Worm (Caenorhabditis elegans) whole organism, young adult: ENCODE measurements around the gene C33C12.1.

Experiments
- F52B5.7 ChIP-seq: sonication (generic microtip); optimal IDR thresholded peaks from 2 replicates; lab custom pipeline; 2016; ENCODE audit warnings: mild to moderate bottlenecking, missing genetic modification characterization, missing compliant biosample characterization
- F57A8.1 ChIP-seq: fragments of 200-800 bp; sonication (Bioruptor generic); optimal IDR thresholded peaks from 2 replicates; lab custom pipeline; 2018; ENCODE audit warnings: mild to moderate bottlenecking, missing genetic modification characterization, moderate library complexity, missing compliant biosample characterization
- aptf-3 ChIP-seq: fragments of 200-800 bp; sonication (Bioruptor generic); IDR thresholded peaks from 2 replicates; pipeline ENCODE4 v1.3.6; 2022; ENCODE audit warnings: missing genetic modification characterization, missing compliant biosample characterization
- attf-5 ChIP-seq: fragments of 200-800 bp; sonication (Bioruptor generic); optimal IDR thresholded peaks from 2 replicates; lab custom pipeline; 2018; ENCODE audit warnings: mild to moderate bottlenecking, missing genetic modification characterization, missing compliant biosample characterization
- bed-2 ChIP-seq: fragments of 200-800 bp; sonication (Bioruptor generic); IDR thresholded peaks from 2 replicates; pipeline ENCODE4 v1.3.6; 2022; ENCODE audit warnings: missing genetic modification reagents, missing genetic modification characterization, missing compliant biosample characterization
- cebp-1 ChIP-seq, 2 experiments: fragments of 200-800 bp in 1 of 2; sonication (Bioruptor generic) in 1 of 2; sonication (generic microtip) in 1 of 2; IDR thresholded peaks in 1 of 2; optimal IDR thresholded peaks in 1 of 2; 2 replicates each; pipeline versions ENCODE4 v1.3.6 to Lab custom; 2017 to 2022; ENCODE audit warnings: missing compliant biosample characterization in 2 of 2, missing genetic modification characterization in 2 of 2, mild to moderate bottlenecking in 1 of 2, missing genetic modification reagents in 1 of 2, moderate library complexity in 1 of 2
- ceh-27 ChIP-seq: fragments of 200-800 bp; sonication (Bioruptor generic); optimal IDR thresholded peaks from 2 replicates; lab custom pipeline; 2018; ENCODE audit warnings: mild to moderate bottlenecking, missing genetic modification characterization, moderate library complexity, missing compliant biosample characterization
- ceh-58 ChIP-seq: fragments of 200-800 bp; sonication (Bioruptor generic); IDR thresholded peaks from 2 replicates; pipeline ENCODE4 v1.3.6; 2022; ENCODE audit warnings: missing genetic modification characterization, missing compliant biosample characterization
- dpl-1 ChIP-seq: fragments of 150-350 bp; optimal IDR thresholded peaks from 2 replicates; lab custom pipeline; 2014; ENCODE audit warnings: missing biosample characterization, missing genetic modification reagents, missing genetic modification characterization
- egl-44 ChIP-seq: fragments of 200-800 bp; sonication (Bioruptor generic); IDR thresholded peaks from 2 replicates; pipeline ENCODE4 v1.3.6; 2022; ENCODE audit warnings: missing genetic modification reagents, missing genetic modification characterization, missing compliant biosample characterization
- egrh-3 ChIP-seq: fragments of 200-800 bp; sonication (Bioruptor generic); IDR thresholded peaks from 2 replicates; pipeline ENCODE4 v1.3.6; 2022; ENCODE audit warnings: missing genetic modification reagents, missing genetic modification characterization, missing compliant biosample characterization
- ekl-4 ChIP-seq: fragments of 200-800 bp; sonication (Bioruptor generic); IDR thresholded peaks from 2 replicates; pipeline ENCODE4 v1.3.6; 2022; ENCODE audit warnings: missing genetic modification reagents, missing genetic modification characterization, missing compliant biosample characterization
- ets-4 ChIP-seq: fragments of 200-800 bp; sonication (Bioruptor generic); optimal IDR thresholded peaks from 2 replicates; lab custom pipeline; 2018; ENCODE audit warnings: mild to moderate bottlenecking, missing genetic modification characterization, missing compliant biosample characterization
- gei-17 ChIP-seq: fragments of 200-800 bp; sonication (Bioruptor generic); optimal IDR thresholded peaks from 2 replicates; lab custom pipeline; 2018; ENCODE audit warnings: mild to moderate bottlenecking, missing genetic modification characterization, missing compliant biosample characterization
- hmg-1.2 ChIP-seq: fragments of 200-800 bp; sonication (Bioruptor generic); IDR thresholded peaks from 2 replicates; pipeline ENCODE4 v1.3.6; 2022; ENCODE audit warnings: missing genetic modification reagents, missing genetic modification characterization, missing compliant biosample characterization
- hrde-1 ChIP-seq: sonication (generic microtip); optimal IDR thresholded peaks from 2 replicates; lab custom pipeline; 2016; ENCODE audit warnings: missing genetic modification characterization, mild to moderate bottlenecking, missing compliant biosample characterization, moderate library complexity, missing genotype, missing genetic modification reagents, borderline replicate concordance
- hsf-1 ChIP-seq: fragments of 200-800 bp; sonication (Bioruptor generic); IDR thresholded peaks from 2 replicates; pipeline ENCODE4 v1.3.6; 2022; ENCODE audit warnings: missing genetic modification reagents, missing genetic modification characterization, missing compliant biosample characterization
- lin-40 ChIP-seq: sonication (generic microtip); optimal IDR thresholded peaks from 2 replicates; lab custom pipeline; 2016; ENCODE audit warnings: missing genetic modification characterization, mild to moderate bottlenecking, missing compliant biosample characterization, missing genotype, missing genetic modification reagents
- lin-54 ChIP-seq: fragments of 200-800 bp; sonication (Bioruptor generic); optimal IDR thresholded peaks from 2 replicates; lab custom pipeline; 2018; ENCODE audit warnings: mild to moderate bottlenecking, missing genetic modification characterization, missing compliant biosample characterization
- madf-10 ChIP-seq: sonication (generic microtip); optimal IDR thresholded peaks from 2 replicates; lab custom pipeline; 2016; ENCODE audit warnings: mild to moderate bottlenecking, missing genetic modification characterization, missing compliant biosample characterization
- madf-3 ChIP-seq: fragments of 200-800 bp; sonication (Bioruptor generic); IDR thresholded peaks from 2 replicates; pipeline ENCODE4 v1.3.6; 2022; ENCODE audit warnings: missing genetic modification reagents, missing genetic modification characterization, missing compliant biosample characterization
- mcd-1 ChIP-seq: fragments of 200-800 bp; sonication (Bioruptor generic); IDR thresholded peaks from 2 replicates; pipeline ENCODE4 v1.3.6; 2022; ENCODE audit warnings: missing genetic modification reagents, missing genetic modification characterization, missing compliant biosample characterization
- nfya-1 ChIP-seq: sonication (generic microtip); optimal IDR thresholded peaks from 2 replicates; lab custom pipeline; 2017; ENCODE audit warnings: antibody characterized with exemption, missing compliant biosample characterization, missing genetic modification characterization, borderline replicate concordance; ENCODE audit not compliant: insufficient read depth
- nhr-179 ChIP-seq: sonication (generic microtip); optimal IDR thresholded peaks from 2 replicates; lab custom pipeline; 2016; ENCODE audit warnings: mild to moderate bottlenecking, missing genetic modification characterization, missing compliant biosample characterization
- rpc-1 ChIP-seq, 2 experiments: fragments of 150-350 bp in 1 of 2; sonication (generic microtip) in 1 of 2; optimal IDR thresholded peaks; 2 replicates each; lab custom pipeline; 2014 to 2018; ENCODE audit warnings: missing biosample characterization in 1 of 2, missing genetic modification characterization in 1 of 2, missing genetic modification reagents in 1 of 2, missing genotype in 1 of 2
- snpc-4 ChIP-seq, 5 experiments: fragments of 150-350 bp in 1 of 5; sonication (generic microtip) in 4 of 5; optimal IDR thresholded peaks; 2 replicates each; lab custom pipeline; 2014 to 2018; ENCODE audit warnings: missing genetic modification characterization in 5 of 5, missing biosample characterization in 3 of 5, antibody characterized with exemption in 2 of 5, mild to moderate bottlenecking in 2 of 5, missing compliant biosample characterization in 2 of 5, missing genotype in 2 of 5, moderate library complexity in 2 of 5, missing genetic modification reagents in 1 of 5
- tbp1 ChIP-seq: fragments of 200-800 bp; sonication (Bioruptor generic); optimal IDR thresholded peaks from 2 replicates; lab custom pipeline; 2018; ENCODE audit warnings: mild to moderate bottlenecking, missing genetic modification characterization, missing compliant biosample characterization
- unc-62 ChIP-seq: fragments of 150-350 bp; optimal IDR thresholded peaks from 2 replicates; lab custom pipeline; 2014; ENCODE audit warnings: missing biosample characterization, missing genetic modification reagents, missing genetic modification characterization
- zfh-2 ChIP-seq: fragments of 200-800 bp; sonication (Bioruptor generic); conservative IDR thresholded peaks from 2 replicates; pipeline ENCODE4 v1.3.6; 2022; ENCODE audit warnings: missing genetic modification reagents, missing genetic modification characterization, missing compliant biosample characterization
- zim-3 ChIP-seq: sonication (generic microtip); optimal IDR thresholded peaks from 2 replicates; lab custom pipeline; 2017; ENCODE audit warnings: mild to moderate bottlenecking, missing genetic modification characterization, moderate library complexity, missing compliant biosample characterization
- ztf-18 ChIP-seq: sonication (generic microtip); optimal IDR thresholded peaks from 2 replicates; lab custom pipeline; 2016; ENCODE audit warnings: missing genotype, mild to moderate bottlenecking, missing genetic modification characterization, missing compliant biosample characterization
- ztf-26 ChIP-seq: sonication (generic microtip); optimal IDR thresholded peaks from 2 replicates; lab custom pipeline; 2017; ENCODE audit warnings: missing genetic modification characterization, missing compliant biosample characterization

C33C12.1 gene

DNA sequence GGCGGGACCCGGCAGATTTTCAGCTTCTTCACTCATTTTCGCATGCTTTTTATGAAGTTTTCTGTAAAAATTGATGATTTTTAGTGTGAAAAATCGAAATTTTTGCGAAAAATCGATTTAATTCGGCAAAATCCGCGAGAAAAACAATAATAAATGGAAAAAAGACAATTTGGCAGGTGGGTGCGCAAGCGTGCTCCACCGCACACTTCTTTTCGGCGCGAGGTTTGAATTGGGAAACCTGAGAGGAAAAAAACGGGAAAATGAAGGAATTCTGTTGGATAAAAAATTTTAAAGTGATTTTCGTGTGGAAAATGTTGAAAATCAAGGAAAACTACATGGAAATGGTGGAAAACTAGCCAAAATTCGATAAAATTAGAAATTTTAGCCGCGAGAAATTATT is 6.0 kb downstream of the C33C12.1 start, which contains the start of gene Y59C2A.2 (continued):
- TF ChIP-seq gei-17 (GFP tag; lab: Kevin White, UChicago): no peak
- TF ChIP-seq ztf-18: no peak
- peak; percentile 87 for TF ChIP-seq mcd-1 (GFP tag; lab: Robert Waterston, UW)
- no peak for TF ChIP-seq ceh-58 (GFP tag; lab: Robert Waterston, UW)
- no peak for TF ChIP-seq hsf-1 (GFP tag; lab: Robert Waterston, UW)
- TF ChIP-seq madf-3: no peak
- no peak for TF ChIP-seq F52B5.7
- TF ChIP-seq ceh-27 (GFP tag; lab: Kevin White, UChicago): no peak
- no peak for TF ChIP-seq unc-62 (GFP tag; lab: Kevin White, UChicago)
- TF ChIP-seq bed-2 (GFP tag; lab: Robert Waterston, UW): no peak
- TF ChIP-seq zfh-2 (GFP tag; lab: Robert Waterston, UW): no peak
- peak; percentile 87 for TF ChIP-seq lin-54

DNA sequence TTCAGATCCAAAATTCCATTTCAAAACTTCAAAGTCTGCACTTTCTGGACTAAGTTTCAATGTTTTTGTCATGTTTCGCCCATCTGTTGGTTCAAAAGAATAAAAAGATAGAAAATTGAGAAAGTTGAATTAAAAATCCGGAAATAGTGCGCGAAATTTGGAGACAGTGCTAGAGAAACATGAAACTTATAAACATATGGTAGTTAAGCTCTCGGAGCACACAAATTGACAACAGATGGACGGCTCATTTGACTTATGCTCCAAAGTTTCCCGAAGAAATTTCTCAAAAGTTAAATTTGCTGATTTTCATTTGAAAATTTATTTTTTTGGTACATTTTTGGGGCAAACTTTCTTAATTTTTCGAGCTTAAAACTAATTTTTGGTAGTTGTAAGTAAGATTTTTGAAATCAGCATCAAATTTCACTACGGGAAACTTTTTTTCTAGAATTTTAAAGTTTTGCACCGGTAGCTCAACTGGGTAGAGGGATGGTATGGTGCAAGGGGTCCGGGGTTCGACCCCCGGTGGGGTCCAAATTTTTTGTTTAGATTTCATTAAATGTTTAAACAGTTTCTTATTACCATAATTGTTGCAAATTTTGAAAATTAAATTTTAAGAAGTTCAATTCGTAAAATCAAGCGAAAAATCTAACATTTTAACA is 8.2 kb downstream of the C33C12.1 start:
- TF ChIP-seq hrde-1 (tag; lab: Kevin White, UChicago) (no peak), tbp1 (GFP tag; lab: Kevin White, UChicago) (peak; percentile 45), rpc-1 (optimal IDR thresholded peaks at IDR 0.05; lab: Kevin White, UChicago) (peak; percentile 21), rpc-1 (tag; optimal IDR thresholded peaks at IDR 0.05; lab: Kevin White, UChicago) (peak; percentile 56), nhr-179 (no peak), aptf-3 (GFP tag; lab: Robert Waterston, UW) (no peak)
- TF ChIP-seq, all 124 proteins: peak for 2

- no peak for TF ChIP-seq egl-44
- TF ChIP-seq rpc-1 (optimal IDR thresholded peaks at IDR 0.05; lab: Kevin White, UChicago): no peak
- TF ChIP-seq rpc-1 (tag; optimal IDR thresholded peaks at IDR 0.05; lab: Kevin White, UChicago): peak; percentile 23
These were observed 9.8 kb downstream of the C33C12.1 start, which contains the start of gene Y59C2A.1 for ce11 chrII:2207812-2208211. Gene Y59C2A.1 (plus strand): TSS chrII:2208112.

- no peak for TF ChIP-seq ekl-4 (GFP tag; lab: Robert Waterston, UW)
- peak; percentile 71 for TF ChIP-seq zfh-2 (GFP tag; lab: Robert Waterston, UW)
These were observed 17.5 kb downstream of the C33C12.1 start for ce11 chrII:2215512-2215911.

DNA sequence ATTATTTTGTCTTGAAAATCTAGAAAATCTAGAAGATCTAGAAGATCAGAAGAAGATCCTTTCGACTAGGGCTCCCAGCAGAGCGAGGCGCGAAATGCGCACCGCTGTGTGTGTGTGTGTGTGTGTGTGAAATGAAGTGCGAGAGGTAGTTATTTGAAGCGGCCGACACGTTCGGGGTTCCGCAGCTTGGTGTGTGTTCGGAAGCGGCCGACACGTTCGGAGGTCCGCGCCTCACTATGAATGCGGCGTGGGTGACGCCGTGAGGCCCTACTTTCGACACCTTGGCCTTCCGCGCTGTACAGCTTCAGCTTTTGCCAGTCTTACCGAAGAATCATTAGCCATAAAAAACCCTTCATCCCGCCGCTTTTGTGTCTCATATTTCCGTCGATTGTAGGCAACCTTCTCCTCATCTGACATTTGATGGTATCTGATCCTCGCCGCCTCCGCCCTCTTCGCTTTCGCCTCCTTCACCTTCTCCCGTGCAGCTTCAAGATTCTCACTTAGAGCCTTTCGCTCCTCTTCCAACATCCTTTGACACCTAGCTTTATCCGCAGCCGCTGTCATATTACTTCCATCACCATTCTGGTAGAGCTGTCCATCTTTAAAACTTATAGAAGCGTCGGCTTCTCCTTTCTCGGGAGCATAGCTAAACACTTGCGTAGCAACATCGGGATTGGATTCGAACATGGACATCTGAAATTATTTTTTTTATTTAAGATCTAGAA is 19.1 kb downstream of the C33C12.1 start:
- TF ChIP-seq madf-10: no peak
- no peak for TF ChIP-seq zim-3 (tag; lab: Kevin White, UChicago)
- TF ChIP-seq ets-4 (GFP tag; lab: Kevin White, UChicago): no peak
- peak; percentile 32; the same call in 1 of the 2 replicates for TF ChIP-seq hmg-1.2
- TF ChIP-seq zfh-2 (GFP tag; lab: Robert Waterston, UW): 0 out of 2 replicates have a peak, but pooled peaks have one; percentile 17
- TF ChIP-seq mcd-1 (GFP tag; lab: Robert Waterston, UW): peak; percentile 25; the same call in 1 of the 2 replicates
- no peak for TF ChIP-seq snpc-4 (GFP tag; optimal IDR thresholded peaks at IDR 0.05; lab: Kevin White, UChicago)
- TF ChIP-seq snpc-4 (tag; optimal IDR thresholded peaks at IDR 0.05; lab: Kevin White, UChicago): peak in 1 of 4 experiments; percentile 53

- TF ChIP-seq mcd-1 (GFP tag; lab: Robert Waterston, UW) (peak; percentile 76), dpl-1 (GFP tag; lab: Kevin White, UChicago) (peak; percentile 6), egrh-3 (peak; percentile 51; the same call in 1 of the 2 replicates), ceh-27 (GFP tag; lab: Kevin White, UChicago) (peak; percentile 75), F57A8.1 (GFP tag; lab: Kevin White, UChicago) (no peak), zfh-2 (GFP tag; lab: Robert Waterston, UW) (peak; percentile 89), nfya-1 (no peak), hmg-1.2 (peak; percentile 29; the same call in 1 of the 2 replicates), lin-40 (tag; lab: Kevin White, UChicago) (no peak), ztf-26 (tag; lab: Kevin White, UChicago) (no peak), cebp-1 (GFP tag; IDR thresholded peaks at IDR 0.05; lab: Robert Waterston, UW) (no peak), cebp-1 (tag; optimal IDR thresholded peaks at IDR 0.05; lab: Kevin White, UChicago) (peak; percentile 19), attf-5 (GFP tag; lab: Kevin White, UChicago) (peak; percentile 61)
These were observed 21.8 kb downstream of the C33C12.1 start, which contains the start of gene Y59C2A.3 for ce11 chrII:2219880-2220279. Gene Y59C2A.3 (minus strand): TSS chrII:2219921.
